Worm (Caenorhabditis elegans) whole organism, L4 larva: ENCODE results near the gene mig-10.

ENCODE experiments used
- D1046.2 ChIP-seq: fragments of 200-800 bp; sonication (Bioruptor generic); IDR thresholded peaks from 2 replicates; pipeline ENCODE4 v1.3.6; 2022; ENCODE audit warnings: missing genetic modification characterization, missing compliant biosample characterization
- F26F4.8 ChIP-seq: fragments of 200-800 bp; sonication (Bioruptor generic); conservative IDR thresholded peaks from 2 replicates; pipeline ENCODE4 v1.3.6; 2022; ENCODE audit warnings: missing genetic modification characterization, missing compliant biosample characterization
- R02D3.7 ChIP-seq: fragments of 150-350 bp; sonication (generic microtip); optimal IDR thresholded peaks from 3 replicates; lab custom pipeline; 2014; ENCODE audit warnings: missing biosample characterization, missing genetic modification characterization
- T20F7.1 ChIP-seq: fragments of 200-800 bp; sonication (Bioruptor generic); optimal IDR thresholded peaks from 2 replicates; lab custom pipeline; 2018; ENCODE audit warnings: mild to moderate bottlenecking, missing genetic modification characterization, missing compliant biosample characterization
- Y75B8A.6 ChIP-seq: fragments of 200-800 bp; sonication (Bioruptor generic); IDR thresholded peaks from 2 replicates; pipeline ENCODE4 v1.3.6; 2022; ENCODE audit warnings: missing genetic modification reagents, missing genetic modification characterization, missing compliant biosample characterization
- ZK337.2 ChIP-seq: fragments of 200-800 bp; sonication (Bioruptor generic); IDR thresholded peaks from 2 replicates; pipeline ENCODE4 v1.3.6; 2022; ENCODE audit warnings: missing genetic modification reagents, missing genetic modification characterization, missing compliant biosample characterization
- attf-4 ChIP-seq: sonication (generic microtip); optimal IDR thresholded peaks from 3 replicates; lab custom pipeline; 2017; ENCODE audit warnings: missing biosample characterization, missing genetic modification characterization
- ceh-32 ChIP-seq: sonication (generic microtip); optimal IDR thresholded peaks from 2 replicates; lab custom pipeline; 2016; ENCODE audit warnings: mild to moderate bottlenecking, missing genetic modification characterization, missing compliant biosample characterization; ENCODE audit not compliant: poor library complexity
- ceh-44 ChIP-seq: fragments of 200-800 bp; sonication (Bioruptor generic); IDR thresholded peaks from 2 replicates; pipeline ENCODE4 v1.3.6; 2022; ENCODE audit warnings: missing genetic modification reagents, missing genetic modification characterization, missing compliant biosample characterization
- cey-2 ChIP-seq: sonication (generic microtip); optimal IDR thresholded peaks from 3 replicates; lab custom pipeline; 2017; ENCODE audit warnings: missing genetic modification characterization, mild to moderate bottlenecking, missing compliant biosample characterization, antibody characterized with exemption, borderline replicate concordance; ENCODE audit not compliant: insufficient read depth
- daf-16 ChIP-seq, 3 experiments: sonication (generic microtip); optimal IDR thresholded peaks; 2 replicates each; lab custom pipeline; 2016 to 2017; ENCODE audit warnings: missing genetic modification characterization in 3 of 3, missing genetic modification reagents in 3 of 3, mild to moderate bottlenecking in 2 of 3, missing compliant biosample characterization in 2 of 3, missing biosample characterization in 1 of 3, moderate library complexity in 1 of 3
- dmd-6 ChIP-seq: fragments of 200-800 bp; sonication (Bioruptor generic); IDR thresholded peaks from 2 replicates; pipeline ENCODE4 v1.3.6; 2022; ENCODE audit warnings: missing genetic modification reagents, missing genetic modification characterization, missing compliant biosample characterization
- dmd-9 ChIP-seq: fragments of 200-800 bp; sonication (Bioruptor generic); IDR thresholded peaks from 2 replicates; pipeline ENCODE4 v1.3.6; 2022; ENCODE audit warnings: missing genetic modification reagents, missing genetic modification characterization, missing compliant biosample characterization
- dpl-1 ChIP-seq: fragments of 150-350 bp; optimal IDR thresholded peaks from 2 replicates; lab custom pipeline; 2014; ENCODE audit warnings: missing biosample characterization, missing genetic modification reagents, missing genetic modification characterization
- dve-1 ChIP-seq: sonication (generic microtip); optimal IDR thresholded peaks from 2 replicates; lab custom pipeline; 2017; ENCODE audit warnings: antibody characterized with exemption, mild to moderate bottlenecking, missing genetic modification characterization, missing compliant biosample characterization; ENCODE audit not compliant: insufficient read depth
- egl-43 ChIP-seq: fragments of 200-800 bp; sonication (Bioruptor generic); IDR thresholded peaks from 2 replicates; pipeline ENCODE4 v1.3.6; 2022; ENCODE audit warnings: missing genetic modification reagents, missing genetic modification characterization, missing compliant biosample characterization
- hif-1 ChIP-seq, 2 experiments: sonication (generic microtip); optimal IDR thresholded peaks; 2 replicates each; lab custom pipeline; 2016 to 2017; ENCODE audit warnings: missing compliant biosample characterization in 2 of 2, missing genetic modification characterization in 2 of 2, missing genetic modification reagents in 2 of 2, missing genotype in 2 of 2, mild to moderate bottlenecking in 1 of 2
- hlh-11 ChIP-seq: fragments of 200-800 bp; sonication (Bioruptor generic); optimal IDR thresholded peaks from 2 replicates; lab custom pipeline; 2018; ENCODE audit warnings: mild to moderate bottlenecking, missing genetic modification characterization, missing compliant biosample characterization
- lsy-2 ChIP-seq, 2 experiments: fragments of 150-350 bp in 1 of 2; sonication (generic microtip) in 1 of 2; optimal IDR thresholded peaks; 2 replicates each; lab custom pipeline; 2014 to 2017; ENCODE audit warnings: missing biosample characterization in 2 of 2, missing genetic modification characterization in 2 of 2
- mdl-1 ChIP-seq, 2 experiments: fragments of 150-350 bp in 1 of 2; sonication (generic microtip) in 1 of 2; optimal IDR thresholded peaks; 2 replicates each; lab custom pipeline; 2014 to 2017; ENCODE audit warnings: missing biosample characterization in 2 of 2, missing genetic modification characterization in 2 of 2
- mdt-29 ChIP-seq: fragments of 200-800 bp; sonication (Bioruptor generic); IDR thresholded peaks from 2 replicates; pipeline ENCODE4 v1.3.6; 2022; ENCODE audit warnings: missing genetic modification reagents, missing genetic modification characterization, missing compliant biosample characterization
- mes-2 ChIP-seq: sonication (generic microtip); optimal IDR thresholded peaks from 2 replicates; lab custom pipeline; 2016; ENCODE audit warnings: missing genotype, mild to moderate bottlenecking, missing genetic modification characterization, missing compliant biosample characterization; ENCODE audit not compliant: poor library complexity, severe bottlenecking
- nhr-28 ChIP-seq: fragments of 150-350 bp; optimal IDR thresholded peaks from 2 replicates; lab custom pipeline; 2014; ENCODE audit warnings: missing biosample characterization, missing genetic modification characterization
- nhr-41 ChIP-seq: fragments of 200-800 bp; sonication (Bioruptor generic); IDR thresholded peaks from 2 replicates; pipeline ENCODE4 v1.3.6; 2022; ENCODE audit warnings: missing genetic modification reagents, missing genetic modification characterization, missing compliant biosample characterization
- nhr-77 ChIP-seq: fragments of 150-350 bp; optimal IDR thresholded peaks from 2 replicates; lab custom pipeline; 2014; ENCODE audit warnings: missing biosample characterization, missing genetic modification characterization
- php-3 ChIP-seq: fragments of 200-800 bp; sonication (Bioruptor generic); IDR thresholded peaks from 2 replicates; pipeline ENCODE4 v1.3.6; 2022; ENCODE audit warnings: missing genetic modification reagents, missing genetic modification characterization, missing compliant biosample characterization
- pqm-1 ChIP-seq: sonication (generic microtip); optimal IDR thresholded peaks from 2 replicates; lab custom pipeline; 2017; ENCODE audit warnings: missing biosample characterization, missing genetic modification characterization
- saeg-2 ChIP-seq: fragments of 200-800 bp; sonication (Bioruptor generic); IDR thresholded peaks from 2 replicates; pipeline ENCODE4 v1.3.6; 2022; ENCODE audit warnings: missing genetic modification reagents, missing genetic modification characterization, missing compliant biosample characterization
- unc-62 ChIP-seq, 3 experiments: fragments of 150-350 bp in 1 of 3; sonication (generic microtip); optimal IDR thresholded peaks in 2 of 3; peaks in 1 of 3; 1 replicate in 1 of 3; 2 replicates in 2 of 3; lab custom pipeline; 2014 to 2017; ENCODE audit warnings: missing biosample characterization in 3 of 3, missing genetic modification characterization in 3 of 3, missing genetic modification reagents in 3 of 3, missing genotype in 1 of 3
- zip-2 ChIP-seq: fragments of 150-350 bp; optimal IDR thresholded peaks from 2 replicates; lab custom pipeline; 2014; ENCODE audit warnings: missing biosample characterization, missing genetic modification characterization

mig-10 gene

ce11 chrIII:8237827-8238226, 41.1 kb upstream of the mig-10 start, which contains the start of gene tsp-2:
Gene tsp-2 (minus strand): TSS chrIII:8237935.
- TF ChIP-seq dmd-6 (GFP tag; lab: Robert Waterston, UW) (peak; percentile 84), dve-1 (tag; lab: Kevin White, UChicago) (peak; percentile 76), R02D3.7 (tag; lab: Kevin White, UChicago) (no peak), mes-2 (tag; lab: Kevin White, UChicago) (no peak), nhr-28 (tag; lab: Kevin White, UChicago) (peak; percentile 88), lsy-2 (tag; optimal IDR thresholded peaks at IDR 0.05; lab: Kevin White, UChicago) (peak in 1 of 2 experiments; percentile 75), zip-2 (peak; percentile 6), php-3 (GFP tag; lab: Robert Waterston, UW) (peak; percentile 95), nhr-41 (GFP tag; lab: Robert Waterston, UW) (no peak), attf-4 (no peak), unc-62 (GFP tag; optimal IDR thresholded peaks at IDR 0.05 in 1 of 2; lab: Kevin White, UChicago) (peak in 1 of 2 experiments; percentile 28), unc-62 (tag; optimal IDR thresholded peaks at IDR 0.05; lab: Kevin White, UChicago) (no peak), T20F7.1 (GFP tag; lab: Kevin White, UChicago) (peak; percentile 17), hlh-11 (peak; percentile 54), nhr-77 (tag; lab: Kevin White, UChicago) (peak; percentile 73), pqm-1 (peak; percentile 39), saeg-2 (GFP tag; lab: Robert Waterston, UW) (no peak), daf-16 (GFP tag; optimal IDR thresholded peaks at IDR 0.05; lab: Kevin White, UChicago) (no peak), daf-16 (tag; optimal IDR thresholded peaks at IDR 0.05; lab: Kevin White, UChicago) (peak; percentile 73), F26F4.8 (GFP tag; lab: Robert Waterston, UW) (no peak), dmd-9 (GFP tag; lab: Robert Waterston, UW) (no peak)

- TF ChIP-seq mdt-29 (GFP tag; lab: Robert Waterston, UW) (no peak), lsy-2 (tag; optimal IDR thresholded peaks at IDR 0.05; lab: Kevin White, UChicago) (no peak), cey-2 (tag; lab: Kevin White, UChicago) (no peak), pqm-1 (peak; percentile 55), ceh-44 (GFP tag; lab: Robert Waterston, UW) (no peak), nhr-28 (tag; lab: Kevin White, UChicago) (peak; percentile 27), hif-1 (tag; optimal IDR thresholded peaks at IDR 0.05; lab: Kevin White, UChicago) (no peak), daf-16 (GFP tag; optimal IDR thresholded peaks at IDR 0.05; lab: Kevin White, UChicago) (no peak), daf-16 (tag; optimal IDR thresholded peaks at IDR 0.05; lab: Kevin White, UChicago) (peak; percentile 35)
- TF ChIP-seq, all 104 proteins: peak for 3
Observed at ce11 chrIII:8239325-8239724, 39.6 kb upstream of the mig-10 start, which contains the start of gene tsp-1. Gene tsp-1 (minus strand): TSS chrIII:8239423.

- no peak for TF ChIP-seq daf-16 (GFP tag; optimal IDR thresholded peaks at IDR 0.05; lab: Kevin White, UChicago)
- TF ChIP-seq daf-16 (tag; optimal IDR thresholded peaks at IDR 0.05; lab: Kevin White, UChicago): peak; percentile 58
- peak; percentile 1 for TF ChIP-seq dve-1 (tag; lab: Kevin White, UChicago)
- TF ChIP-seq Y75B8A.6 (GFP tag; lab: Robert Waterston, UW): no peak
- TF ChIP-seq nhr-28 (tag; lab: Kevin White, UChicago): peak; percentile 22
- peak; percentile 11 for TF ChIP-seq hlh-11
- no peak for TF ChIP-seq T20F7.1 (GFP tag; lab: Kevin White, UChicago)
- TF ChIP-seq dpl-1: no peak
- no peak for TF ChIP-seq D1046.2 (GFP tag; lab: Robert Waterston, UW)
- peak; percentile 13 for TF ChIP-seq pqm-1
- no peak for TF ChIP-seq ZK337.2 (GFP tag; lab: Robert Waterston, UW)
Observed at ce11 chrIII:8240247-8240646, 38.7 kb upstream of the mig-10 start.

- TF ChIP-seq mdl-1 (tag; optimal IDR thresholded peaks at IDR 0.05; lab: Kevin White, UChicago) (no peak), unc-62 (GFP tag; optimal IDR thresholded peaks at IDR 0.05 in 1 of 2; lab: Kevin White, UChicago) (peak in 1 of 2 experiments; percentile 95), unc-62 (tag; optimal IDR thresholded peaks at IDR 0.05; lab: Kevin White, UChicago) (no peak), lsy-2 (tag; optimal IDR thresholded peaks at IDR 0.05; lab: Kevin White, UChicago) (no peak), egl-43 (no peak), ceh-32 (tag; lab: Kevin White, UChicago) (no peak), R02D3.7 (tag; lab: Kevin White, UChicago) (no peak)
- TF ChIP-seq, all 104 proteins: peak for 1
Observed at ce11 chrIII:8240948-8241347, 38.0 kb upstream of the mig-10 start.
